Fruit fly (Drosophila melanogaster): Measurements from ENCODE around the gene Gal.

dm6 chr2L:6047528-6048160, 41.0 kb upstream of the Gal start, which contains the start of gene IPIP:
- no peak for TF ChIP-seq CoRest (tag; optimal IDR thresholded peaks at IDR 0.05)
- TF ChIP-seq Eip74EF (GFP tag; optimal IDR thresholded peaks at IDR 0.05), result no peak
- TF ChIP-seq CG3407 (GFP tag; optimal IDR thresholded peaks at IDR 0.05), result no peak

All from whole organism, embryonic.